Worm (Caenorhabditis elegans) whole organism, L4 larva: ENCODE measurements around the gene crb-1.

Source experiments
- F10B5.3 ChIP-seq: sonication (generic microtip); optimal IDR thresholded peaks from 2 replicates; lab custom pipeline; 2016; ENCODE audit warnings: mild to moderate bottlenecking, missing genetic modification characterization, missing compliant biosample characterization
- T26A8.4 ChIP-seq: fragments of 200-800 bp; sonication (Bioruptor generic); IDR thresholded peaks from 2 replicates; pipeline ENCODE4 v1.3.6; 2022; ENCODE audit warnings: missing genetic modification characterization, missing compliant biosample characterization
- Y105C5A.15 ChIP-seq: fragments of 200-800 bp; sonication (Bioruptor generic); IDR thresholded peaks from 2 replicates; pipeline ENCODE4 v1.3.6; 2022; ENCODE audit warnings: missing genetic modification characterization, missing compliant biosample characterization
- Y48G9A.11 ChIP-seq: fragments of 200-800 bp; sonication (Bioruptor generic); IDR thresholded peaks from 2 replicates; pipeline ENCODE4 v1.3.6; 2022; ENCODE audit warnings: missing genetic modification reagents, missing genetic modification characterization, missing compliant biosample characterization
- Y75B8A.6 ChIP-seq: fragments of 200-800 bp; sonication (Bioruptor generic); IDR thresholded peaks from 2 replicates; pipeline ENCODE4 v1.3.6; 2022; ENCODE audit warnings: missing genetic modification reagents, missing genetic modification characterization, missing compliant biosample characterization
- ZK337.2 ChIP-seq: fragments of 200-800 bp; sonication (Bioruptor generic); IDR thresholded peaks from 2 replicates; pipeline ENCODE4 v1.3.6; 2022; ENCODE audit warnings: missing genetic modification reagents, missing genetic modification characterization, missing compliant biosample characterization
- aly-2 ChIP-seq: sonication (generic microtip); optimal IDR thresholded peaks from 2 replicates; lab custom pipeline; 2018; ENCODE audit warnings: missing biosample characterization, missing genetic modification characterization
- ctbp-1 ChIP-seq: fragments of 200-800 bp; sonication (Bioruptor generic); IDR thresholded peaks from 2 replicates; pipeline ENCODE4 v1.3.6; 2022; ENCODE audit warnings: missing genetic modification reagents, missing genetic modification characterization, missing compliant biosample characterization
- dmd-8 ChIP-seq: fragments of 200-800 bp; sonication (Bioruptor generic); IDR thresholded peaks from 2 replicates; pipeline ENCODE4 v1.3.6; 2022; ENCODE audit warnings: missing genetic modification characterization, missing compliant biosample characterization
- dpl-1 ChIP-seq: fragments of 150-350 bp; optimal IDR thresholded peaks from 2 replicates; lab custom pipeline; 2014; ENCODE audit warnings: missing biosample characterization, missing genetic modification reagents, missing genetic modification characterization
- duxl-1 ChIP-seq: sonication (generic microtip); optimal IDR thresholded peaks from 2 replicates; lab custom pipeline; 2016; ENCODE audit warnings: mild to moderate bottlenecking, missing genetic modification characterization, moderate library complexity, missing compliant biosample characterization; ENCODE audit not compliant: poor library complexity
- egl-27 ChIP-seq: sonication (generic microtip); optimal IDR thresholded peaks from 3 replicates; lab custom pipeline; 2017; ENCODE audit warnings: missing biosample characterization, missing genetic modification reagents, missing genetic modification characterization
- egl-43 ChIP-seq: fragments of 200-800 bp; sonication (Bioruptor generic); IDR thresholded peaks from 2 replicates; pipeline ENCODE4 v1.3.6; 2022; ENCODE audit warnings: missing genetic modification reagents, missing genetic modification characterization, missing compliant biosample characterization
- hif-1 ChIP-seq, 2 experiments: sonication (generic microtip); optimal IDR thresholded peaks; 2 replicates each; lab custom pipeline; 2016 to 2017; ENCODE audit warnings: missing compliant biosample characterization in 2 of 2, missing genetic modification characterization in 2 of 2, missing genetic modification reagents in 2 of 2, missing genotype in 2 of 2, mild to moderate bottlenecking in 1 of 2
- hlh-11 ChIP-seq: fragments of 200-800 bp; sonication (Bioruptor generic); optimal IDR thresholded peaks from 2 replicates; lab custom pipeline; 2018; ENCODE audit warnings: mild to moderate bottlenecking, missing genetic modification characterization, missing compliant biosample characterization
- hlh-30 ChIP-seq: sonication (generic microtip); optimal IDR thresholded peaks from 2 replicates; lab custom pipeline; 2017; ENCODE audit warnings: antibody characterized with exemption, mild to moderate bottlenecking, missing genetic modification characterization, missing compliant biosample characterization; ENCODE audit not compliant: insufficient read depth
- jun-1 ChIP-seq: fragments of 150-350 bp; optimal IDR thresholded peaks from 2 replicates; lab custom pipeline; 2014; ENCODE audit warnings: missing biosample characterization, missing genetic modification reagents, missing genetic modification characterization
- lin-29 ChIP-seq: fragments of 200-800 bp; sonication (Bioruptor generic); IDR thresholded peaks from 2 replicates; pipeline ENCODE4 v1.3.6; 2022; ENCODE audit warnings: missing genetic modification reagents, missing genetic modification characterization, missing compliant biosample characterization
- lsy-2 ChIP-seq, 2 experiments: fragments of 150-350 bp in 1 of 2; sonication (generic microtip) in 1 of 2; optimal IDR thresholded peaks; 2 replicates each; lab custom pipeline; 2014 to 2017; ENCODE audit warnings: missing biosample characterization in 2 of 2, missing genetic modification characterization in 2 of 2
- madf-5 ChIP-seq, 2 experiments: fragments of 200-800 bp; sonication (Bioruptor generic); IDR thresholded peaks; 2 replicates each; pipeline ENCODE4 v1.3.6; 2022; ENCODE audit warnings: missing compliant biosample characterization in 2 of 2, missing genetic modification characterization in 2 of 2
- mdl-1 ChIP-seq, 2 experiments: fragments of 150-350 bp in 1 of 2; sonication (generic microtip) in 1 of 2; optimal IDR thresholded peaks; 2 replicates each; lab custom pipeline; 2014 to 2017; ENCODE audit warnings: missing biosample characterization in 2 of 2, missing genetic modification characterization in 2 of 2
- mes-2 ChIP-seq: sonication (generic microtip); optimal IDR thresholded peaks from 2 replicates; lab custom pipeline; 2016; ENCODE audit warnings: missing genotype, mild to moderate bottlenecking, missing genetic modification characterization, missing compliant biosample characterization; ENCODE audit not compliant: poor library complexity, severe bottlenecking
- mxl-2 ChIP-seq: fragments of 200-800 bp; sonication (Bioruptor generic); conservative IDR thresholded peaks from 2 replicates; pipeline ENCODE4 v1.3.6; 2022; ENCODE audit warnings: missing genetic modification reagents, missing genetic modification characterization, missing compliant biosample characterization
- mxl-3 ChIP-seq: fragments of 200-800 bp; sonication (Bioruptor generic); optimal IDR thresholded peaks from 2 replicates; lab custom pipeline; 2018; ENCODE audit warnings: mild to moderate bottlenecking, missing genetic modification characterization, missing compliant biosample characterization
- nhr-102 ChIP-seq: sonication (generic microtip); optimal IDR thresholded peaks from 2 replicates; lab custom pipeline; 2016; ENCODE audit warnings: mild to moderate bottlenecking, missing genetic modification characterization, moderate library complexity, missing compliant biosample characterization
- nhr-11 ChIP-seq: fragments of 150-350 bp; optimal IDR thresholded peaks from 2 replicates; lab custom pipeline; 2014; ENCODE audit warnings: missing biosample characterization, missing genetic modification characterization
- nhr-28 ChIP-seq: fragments of 150-350 bp; optimal IDR thresholded peaks from 2 replicates; lab custom pipeline; 2014; ENCODE audit warnings: missing biosample characterization, missing genetic modification characterization
- nhr-48 ChIP-seq: sonication (generic microtip); optimal IDR thresholded peaks from 2 replicates; lab custom pipeline; 2016; ENCODE audit warnings: mild to moderate bottlenecking, missing genetic modification characterization, missing compliant biosample characterization
- nhr-6 ChIP-seq: fragments of 150-350 bp; optimal IDR thresholded peaks from 2 replicates; lab custom pipeline; 2014; ENCODE audit warnings: missing biosample characterization, missing genetic modification characterization
- nhr-76 ChIP-seq: fragments of 150-350 bp; optimal IDR thresholded peaks from 2 replicates; lab custom pipeline; 2014; ENCODE audit warnings: missing biosample characterization, missing genetic modification characterization
- nhr-77 ChIP-seq: fragments of 150-350 bp; optimal IDR thresholded peaks from 2 replicates; lab custom pipeline; 2014; ENCODE audit warnings: missing biosample characterization, missing genetic modification characterization
- pha-4 ChIP-seq, 2 experiments: fragments of 150-350 bp in 1 of 2; fragments of 200-800 bp in 1 of 2; sonication (Bioruptor generic) in 1 of 2; IDR thresholded peaks in 1 of 2; optimal IDR thresholded peaks in 1 of 2; 2 replicates each; pipeline versions ENCODE4 v1.3.6 to Lab custom; 2014 to 2022; ENCODE audit warnings: missing genetic modification characterization in 2 of 2, missing genetic modification reagents in 2 of 2, missing biosample characterization in 1 of 2, missing compliant biosample characterization in 1 of 2
- pqm-1 ChIP-seq: sonication (generic microtip); optimal IDR thresholded peaks from 2 replicates; lab custom pipeline; 2017; ENCODE audit warnings: missing biosample characterization, missing genetic modification characterization
- snpc-1.2 ChIP-seq: fragments of 200-800 bp; sonication (Bioruptor generic); IDR thresholded peaks from 2 replicates; pipeline ENCODE4 v1.3.6; 2022; ENCODE audit warnings: missing genetic modification reagents, missing genetic modification characterization, missing compliant biosample characterization
- unc-62 ChIP-seq, 3 experiments: fragments of 150-350 bp in 1 of 3; sonication (generic microtip); optimal IDR thresholded peaks in 2 of 3; peaks in 1 of 3; 1 replicate in 1 of 3; 2 replicates in 2 of 3; lab custom pipeline; 2014 to 2017; ENCODE audit warnings: missing biosample characterization in 3 of 3, missing genetic modification characterization in 3 of 3, missing genetic modification reagents in 3 of 3, missing genotype in 1 of 3
- zfp-2 ChIP-seq: sonication (generic microtip); optimal IDR thresholded peaks from 2 replicates; lab custom pipeline; 2016; ENCODE audit warnings: mild to moderate bottlenecking, missing genetic modification characterization, missing compliant biosample characterization
- zfp-3 ChIP-seq: fragments of 200-800 bp; sonication (Bioruptor generic); conservative IDR thresholded peaks from 2 replicates; pipeline ENCODE4 v1.3.6; 2022; ENCODE audit warnings: missing genetic modification reagents, missing genetic modification characterization, missing compliant biosample characterization
- zip-2 ChIP-seq: fragments of 150-350 bp; optimal IDR thresholded peaks from 2 replicates; lab custom pipeline; 2014; ENCODE audit warnings: missing biosample characterization, missing genetic modification characterization

crb-1 gene

DNA sequence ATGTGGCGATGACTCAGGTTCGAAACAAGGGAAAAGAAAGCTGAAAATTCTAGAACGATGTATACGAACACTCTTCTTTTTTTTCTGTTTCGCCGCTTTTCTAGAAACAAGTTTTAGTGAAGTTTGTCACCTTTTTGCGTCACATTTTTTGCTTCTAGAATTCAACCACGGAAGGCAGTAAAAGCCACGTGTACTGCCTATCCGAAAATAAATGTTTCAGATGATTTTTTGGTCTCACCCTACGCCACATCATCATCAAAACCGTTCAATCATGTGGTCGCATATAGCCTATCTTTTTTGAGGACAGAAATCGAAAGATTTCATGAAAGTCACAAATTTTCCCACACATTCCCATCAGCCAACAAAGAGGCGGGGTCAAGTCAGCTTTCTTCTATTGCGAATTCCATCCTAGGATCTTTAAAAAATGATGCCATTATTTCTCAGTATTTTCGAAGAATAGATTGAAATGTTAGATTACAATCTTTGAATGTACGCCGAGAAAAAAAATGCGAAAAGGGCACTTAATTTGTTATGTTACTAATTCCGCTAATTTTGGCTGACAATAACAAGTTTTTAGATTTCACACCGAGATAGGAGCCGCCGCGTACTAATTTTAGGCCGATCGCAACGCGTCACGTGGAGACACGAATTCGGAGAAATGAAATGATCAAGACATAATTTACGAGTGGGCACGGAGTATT lies 10.2 kb upstream of the crb-1 start (continued):
- TF ChIP-seq hlh-11 (tag; lab: Kevin White, UChicago) (peak; percentile 41), lin-29 (no peak), mxl-2 (GFP tag; lab: Robert Waterston, UW) (no peak), dmd-8 (GFP tag; lab: Robert Waterston, UW) (no peak), nhr-76 (tag; lab: Kevin White, UChicago) (no peak), egl-27 (tag; lab: Kevin White, UChicago) (no peak), nhr-48 (tag; lab: Kevin White, UChicago) (peak; percentile 56), zip-2 (no peak), egl-43 (GFP tag; lab: Robert Waterston, UW) (no peak), nhr-28 (peak; percentile 41), Y105C5A.15 (GFP tag; lab: Robert Waterston, UW) (no peak), zfp-2 (tag; lab: Kevin White, UChicago) (no peak)

DNA sequence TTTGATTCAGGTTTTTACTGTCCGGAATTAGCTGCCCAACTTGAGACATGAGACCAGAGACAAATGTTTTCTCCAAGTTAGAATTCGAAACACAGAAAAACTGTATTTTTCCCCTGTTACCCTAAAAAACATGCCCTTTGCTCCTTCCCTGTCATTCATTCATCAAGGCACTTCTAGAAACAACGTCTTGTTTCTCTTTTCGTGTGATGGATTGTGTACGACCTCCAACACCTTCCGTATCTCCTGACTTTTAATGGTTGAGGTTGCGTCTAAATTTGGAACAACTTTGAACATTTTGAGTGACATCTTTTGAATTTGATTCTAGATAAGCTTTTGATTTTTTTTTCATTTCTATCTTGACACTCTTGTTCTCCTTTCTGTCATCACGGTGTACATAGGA lies 8.8 kb upstream of the crb-1 start:
- TF ChIP-seq Y75B8A.6 (no peak), dpl-1 (GFP tag; lab: Kevin White, UChicago) (no peak), unc-62 (GFP tag; optimal IDR thresholded peaks at IDR 0.05 in 1 of 2; lab: Kevin White, UChicago) (peak in 1 of 2 experiments; percentile 91), unc-62 (tag; optimal IDR thresholded peaks at IDR 0.05; lab: Kevin White, UChicago) (no peak), hlh-30 (tag; lab: Kevin White, UChicago) (peak; percentile 41), egl-43 (GFP tag; lab: Robert Waterston, UW) (no peak), hlh-11 (tag; lab: Kevin White, UChicago) (peak; percentile 11)

DNA sequence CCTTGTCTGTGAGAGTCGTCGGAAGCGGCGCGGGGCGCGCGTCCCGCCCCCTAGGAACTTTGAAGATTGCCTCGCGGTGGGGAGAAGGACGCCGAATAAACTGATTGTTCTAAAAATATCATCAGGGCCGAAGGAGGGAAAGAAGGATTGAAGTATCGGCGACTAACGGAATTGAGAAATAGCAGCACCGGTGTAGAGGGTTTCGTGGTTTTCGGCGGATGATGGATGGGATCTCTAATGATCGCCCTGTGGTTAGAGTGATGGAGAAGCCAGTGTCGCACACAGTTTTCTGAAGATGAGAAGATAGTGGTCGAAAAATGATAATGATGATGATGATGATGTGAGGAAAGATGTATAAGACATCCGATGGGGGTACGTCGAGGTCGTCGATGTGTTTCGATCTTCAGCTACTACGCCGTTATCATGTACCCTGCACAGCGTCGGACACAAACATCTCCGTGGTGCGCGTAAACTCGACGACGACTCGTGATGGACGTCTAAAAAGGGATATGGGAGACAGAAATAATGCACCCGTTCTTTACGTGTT lies 7.8 kb upstream of the crb-1 start, which contains the start of gene osm-11:
TSS of gene osm-11 (minus strand) at position 51 of the 547 bp plus-strand sequence.
- TF ChIP-seq unc-62 (GFP tag; optimal IDR thresholded peaks at IDR 0.05 in 1 of 2; lab: Kevin White, UChicago) (peak in 1 of 2 experiments; percentile 98), unc-62 (tag; optimal IDR thresholded peaks at IDR 0.05; lab: Kevin White, UChicago) (no peak), nhr-77 (tag; lab: Kevin White, UChicago) (no peak), T26A8.4 (GFP tag; lab: Robert Waterston, UW) (no peak), aly-2 (tag; lab: Kevin White, UChicago) (no peak), pqm-1 (tag; lab: Kevin White, UChicago) (no peak), nhr-28 (peak; percentile 87), mxl-3 (GFP tag; lab: Kevin White, UChicago) (peak; percentile 6), hlh-11 (tag; lab: Kevin White, UChicago) (peak; percentile 51), jun-1 (tag; lab: Kevin White, UChicago) (no peak), mdl-1 (tag; optimal IDR thresholded peaks at IDR 0.05; lab: Kevin White, UChicago) (peak in 1 of 2 experiments; percentile 50), madf-5 (GFP tag; IDR thresholded peaks at IDR 0.05; lab: Robert Waterston, UW) (0 out of 4 replicates have a peak, but pooled peaks of 1 of the 2 experiments have one; percentile 11), mes-2 (tag; lab: Kevin White, UChicago) (peak; percentile 10), F10B5.3 (no peak), nhr-48 (tag; lab: Kevin White, UChicago) (peak; percentile 87)

DNA sequence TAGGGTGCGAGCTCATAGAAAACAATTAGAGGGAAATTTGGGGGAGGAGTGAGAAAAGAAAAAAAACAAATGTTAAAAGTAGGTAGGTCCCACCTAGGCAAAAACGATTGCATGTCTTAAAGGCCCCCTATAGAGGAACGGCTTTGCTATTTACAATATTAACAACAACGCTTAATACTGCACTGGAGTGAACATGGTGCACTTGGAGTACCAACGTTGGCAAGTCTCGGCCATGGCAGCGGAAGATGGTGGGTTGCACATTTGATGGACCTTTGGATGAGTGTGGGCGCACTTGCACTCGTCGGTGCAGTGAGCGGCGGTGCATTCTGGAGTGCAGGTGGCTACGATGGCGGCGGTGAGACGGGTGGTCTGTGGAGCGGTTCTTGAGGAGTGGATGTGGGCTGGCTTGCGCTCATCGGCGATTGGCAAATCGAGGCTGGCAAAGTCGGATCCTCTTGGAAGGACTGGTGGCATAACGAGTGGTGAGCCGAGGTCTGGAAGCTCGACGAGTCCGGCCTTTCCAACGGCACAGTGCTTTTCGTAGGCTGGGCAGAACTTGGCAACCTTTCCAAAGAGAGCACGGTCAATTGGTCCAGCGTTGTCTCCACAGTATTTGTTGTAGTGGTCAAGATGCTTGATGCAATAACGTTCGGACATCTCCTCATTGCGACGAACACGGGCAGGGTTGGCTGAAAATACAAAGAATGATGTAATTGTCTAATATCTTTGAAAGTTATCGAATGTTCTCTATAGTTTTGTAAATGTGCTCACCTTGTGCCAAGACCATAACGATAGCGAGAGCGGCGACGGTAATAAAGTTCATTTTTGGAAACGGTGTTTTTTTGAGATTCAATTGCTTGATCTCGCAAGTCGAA lies 7.0 kb upstream of the crb-1 start:
- TF ChIP-seq Y48G9A.11 (GFP tag; lab: Robert Waterston, UW) (no peak), nhr-6 (tag; lab: Kevin White, UChicago) (peak; percentile 15), zfp-2 (tag; lab: Kevin White, UChicago) (no peak), ZK337.2 (GFP tag; lab: Robert Waterston, UW) (no peak), ctbp-1 (GFP tag; lab: Robert Waterston, UW) (peak; percentile 36; the same call in 1 of the 2 replicates), nhr-11 (tag; lab: Kevin White, UChicago) (no peak), jun-1 (tag; lab: Kevin White, UChicago) (no peak), egl-43 (GFP tag; lab: Robert Waterston, UW) (peak; percentile 63; the same call in 1 of the 2 replicates), pha-4 (GFP tag; IDR thresholded peaks at IDR 0.05; lab: Robert Waterston, UW) (no peak), pha-4 (tag; optimal IDR thresholded peaks at IDR 0.05; lab: Kevin White, UChicago) (no peak), duxl-1 (tag; lab: Kevin White, UChicago) (no peak), hif-1 (tag; optimal IDR thresholded peaks at IDR 0.05; lab: Kevin White, UChicago) (no peak), snpc-1.2 (no peak), nhr-102 (tag; lab: Kevin White, UChicago) (peak; percentile 43), lsy-2 (tag; optimal IDR thresholded peaks at IDR 0.05; lab: Kevin White, UChicago) (peak in 1 of 2 experiments; percentile 30), unc-62 (GFP tag; optimal IDR thresholded peaks at IDR 0.05 in 1 of 2; lab: Kevin White, UChicago) (peak in 1 of 2 experiments; percentile 75), unc-62 (tag; optimal IDR thresholded peaks at IDR 0.05; lab: Kevin White, UChicago) (no peak), zfp-3 (GFP tag; lab: Robert Waterston, UW) (no peak)
